Worm (Caenorhabditis elegans) whole organism, young adult: Measurements from ENCODE around the gene F38H4.4.
A peak's percentile ranks its signal among the peaks of the same experiment; 100 is the strongest.

Source experiments
- B0035.1 ChIP-seq: sonication (generic microtip); optimal IDR thresholded peaks from 2 replicates; lab custom pipeline; 2016; ENCODE audit warnings: missing genetic modification characterization, mild to moderate bottlenecking, missing compliant biosample characterization, missing genotype, missing genetic modification reagents
- D2030.7 ChIP-seq: fragments of 200-800 bp; sonication (Bioruptor generic); IDR thresholded peaks from 2 replicates; pipeline ENCODE4 v1.3.6; 2022; ENCODE audit warnings: missing genetic modification reagents, missing genetic modification characterization, missing compliant biosample characterization
- F10E7.11 ChIP-seq: sonication (generic microtip); optimal IDR thresholded peaks from 2 replicates; lab custom pipeline; 2017; ENCODE audit warnings: mild to moderate bottlenecking, missing genetic modification characterization, moderate library complexity, missing compliant biosample characterization
- F37B4.10 ChIP-seq: fragments of 200-800 bp; sonication (Bioruptor generic); IDR thresholded peaks from 2 replicates; pipeline ENCODE4 v1.3.6; 2022; ENCODE audit warnings: missing genetic modification characterization, missing compliant biosample characterization
- Y53F4B.3 ChIP-seq: fragments of 200-800 bp; sonication (Bioruptor generic); IDR thresholded peaks from 2 replicates; pipeline ENCODE4 v1.3.6; 2022; ENCODE audit warnings: missing genetic modification reagents, missing genetic modification characterization, missing compliant biosample characterization
- ZK185.1 ChIP-seq: sonication (generic microtip); optimal IDR thresholded peaks from 2 replicates; lab custom pipeline; 2016; ENCODE audit warnings: mild to moderate bottlenecking, missing genetic modification characterization, missing compliant biosample characterization; ENCODE audit not compliant: poor library complexity, severe bottlenecking
- akir-1 ChIP-seq: fragments of 200-800 bp; sonication (Bioruptor generic); optimal IDR thresholded peaks from 2 replicates; lab custom pipeline; 2018; ENCODE audit warnings: mild to moderate bottlenecking, missing genetic modification characterization, moderate library complexity, missing compliant biosample characterization
- aptf-2 ChIP-seq: fragments of 200-800 bp; sonication (Bioruptor generic); conservative IDR thresholded peaks from 2 replicates; pipeline ENCODE4 v1.3.6; 2022; ENCODE audit warnings: missing genetic modification reagents, missing genetic modification characterization, missing compliant biosample characterization
- attf-3 ChIP-seq: fragments of 200-800 bp; sonication (Bioruptor generic); conservative IDR thresholded peaks from 2 replicates; pipeline ENCODE4 v1.3.6; 2022; ENCODE audit warnings: missing genetic modification reagents, missing genetic modification characterization, missing compliant biosample characterization
- ccch-3 ChIP-seq: fragments of 200-800 bp; sonication (Bioruptor generic); optimal IDR thresholded peaks from 2 replicates; lab custom pipeline; 2018; ENCODE audit warnings: mild to moderate bottlenecking, missing genetic modification characterization, missing compliant biosample characterization
- ceh-100 ChIP-seq: fragments of 200-800 bp; sonication (Bioruptor generic); IDR thresholded peaks from 2 replicates; pipeline ENCODE4 v1.3.6; 2022; ENCODE audit warnings: missing genetic modification reagents, missing genetic modification characterization, missing compliant biosample characterization
- ceh-58 ChIP-seq: fragments of 200-800 bp; sonication (Bioruptor generic); IDR thresholded peaks from 2 replicates; pipeline ENCODE4 v1.3.6; 2022; ENCODE audit warnings: missing genetic modification characterization, missing compliant biosample characterization
- ceh-91 ChIP-seq: fragments of 200-800 bp; sonication (Bioruptor generic); IDR thresholded peaks from 2 replicates; pipeline ENCODE4 v1.3.6; 2022; ENCODE audit warnings: missing genetic modification reagents, missing genetic modification characterization, missing compliant biosample characterization
- chd-7 ChIP-seq: sonication (generic microtip); optimal IDR thresholded peaks from 2 replicates; lab custom pipeline; 2016; ENCODE audit warnings: mild to moderate bottlenecking, missing genetic modification characterization, moderate library complexity, missing compliant biosample characterization
- die-1 ChIP-seq: sonication (generic microtip); optimal IDR thresholded peaks from 2 replicates; lab custom pipeline; 2016; ENCODE audit warnings: missing genotype, mild to moderate bottlenecking, missing genetic modification characterization, missing compliant biosample characterization
- dox-1 ChIP-seq: fragments of 200-800 bp; sonication (Bioruptor generic); IDR thresholded peaks from 2 replicates; pipeline ENCODE4 v1.3.6; 2022; ENCODE audit warnings: missing genetic modification reagents, missing genetic modification characterization, missing compliant biosample characterization
- efl-1 ChIP-seq: fragments of 150-350 bp; optimal IDR thresholded peaks from 2 replicates; lab custom pipeline; 2014; ENCODE audit warnings: missing biosample characterization, missing genetic modification reagents, missing genetic modification characterization
- ets-4 ChIP-seq: fragments of 200-800 bp; sonication (Bioruptor generic); optimal IDR thresholded peaks from 2 replicates; lab custom pipeline; 2018; ENCODE audit warnings: mild to moderate bottlenecking, missing genetic modification characterization, missing compliant biosample characterization
- hmg-1.2 ChIP-seq: fragments of 200-800 bp; sonication (Bioruptor generic); IDR thresholded peaks from 2 replicates; pipeline ENCODE4 v1.3.6; 2022; ENCODE audit warnings: missing genetic modification reagents, missing genetic modification characterization, missing compliant biosample characterization
- hmg-20 ChIP-seq: fragments of 200-800 bp; sonication (Bioruptor generic); IDR thresholded peaks from 2 replicates; pipeline ENCODE4 v1.3.6; 2022; ENCODE audit warnings: missing genetic modification reagents, missing genetic modification characterization, missing compliant biosample characterization
- hrde-1 ChIP-seq: sonication (generic microtip); optimal IDR thresholded peaks from 2 replicates; lab custom pipeline; 2016; ENCODE audit warnings: missing genetic modification characterization, mild to moderate bottlenecking, missing compliant biosample characterization, moderate library complexity, missing genotype, missing genetic modification reagents, borderline replicate concordance
- lag-1 ChIP-seq: fragments of 200-800 bp; sonication (Bioruptor generic); IDR thresholded peaks from 2 replicates; pipeline ENCODE4 v1.3.6; 2022; ENCODE audit warnings: missing genetic modification reagents, missing genetic modification characterization, missing compliant biosample characterization
- lin-26 ChIP-seq: fragments of 200-800 bp; sonication (Bioruptor generic); IDR thresholded peaks from 2 replicates; pipeline ENCODE4 v1.3.6; 2022; ENCODE audit warnings: missing genetic modification reagents, missing genetic modification characterization, missing compliant biosample characterization
- lin-54 ChIP-seq: fragments of 200-800 bp; sonication (Bioruptor generic); optimal IDR thresholded peaks from 2 replicates; lab custom pipeline; 2018; ENCODE audit warnings: mild to moderate bottlenecking, missing genetic modification characterization, missing compliant biosample characterization
- madf-3 ChIP-seq: fragments of 200-800 bp; sonication (Bioruptor generic); IDR thresholded peaks from 2 replicates; pipeline ENCODE4 v1.3.6; 2022; ENCODE audit warnings: missing genetic modification reagents, missing genetic modification characterization, missing compliant biosample characterization
- mes-4 ChIP-seq: sonication (generic microtip); optimal IDR thresholded peaks from 2 replicates; lab custom pipeline; 2016; ENCODE audit warnings: missing genotype, missing genetic modification characterization, missing compliant biosample characterization
- nhr-179 ChIP-seq: sonication (generic microtip); optimal IDR thresholded peaks from 2 replicates; lab custom pipeline; 2016; ENCODE audit warnings: mild to moderate bottlenecking, missing genetic modification characterization, missing compliant biosample characterization
- nhr-27 ChIP-seq: fragments of 200-800 bp; sonication (Bioruptor generic); optimal IDR thresholded peaks from 2 replicates; lab custom pipeline; 2018; ENCODE audit warnings: mild to moderate bottlenecking, missing genetic modification characterization, moderate library complexity, missing compliant biosample characterization
- nhr-80 ChIP-seq: sonication (generic microtip); optimal IDR thresholded peaks from 2 replicates; lab custom pipeline; 2016; ENCODE audit warnings: missing genetic modification characterization, missing compliant biosample characterization
- nhr-90 ChIP-seq: sonication (generic microtip); optimal IDR thresholded peaks from 2 replicates; lab custom pipeline; 2016; ENCODE audit warnings: missing genotype, mild to moderate bottlenecking, missing genetic modification characterization, missing compliant biosample characterization
- pha-4 ChIP-seq: fragments of 150-350 bp; sonication (generic microtip); optimal IDR thresholded peaks from 2 replicates; lab custom pipeline; 2014; ENCODE audit warnings: missing biosample characterization, missing genetic modification reagents, missing genetic modification characterization
- rec-8 ChIP-seq, 2 experiments: sonication (generic microtip); optimal IDR thresholded peaks; 2 replicates each; lab custom pipeline; 2016; ENCODE audit warnings: mild to moderate bottlenecking in 2 of 2, missing genetic modification characterization in 2 of 2, missing genetic modification reagents in 2 of 2, missing genotype in 2 of 2, missing biosample characterization in 1 of 2, missing compliant biosample characterization in 1 of 2, moderate library complexity in 1 of 2
- snpc-1.3 ChIP-seq: sonication (generic microtip); optimal IDR thresholded peaks from 2 replicates; lab custom pipeline; 2017; ENCODE audit warnings: missing genetic modification characterization, mild to moderate bottlenecking, missing compliant biosample characterization, antibody characterized with exemption, moderate library complexity, missing genotype, missing genetic modification reagents; ENCODE audit not compliant: insufficient read depth
- somi-1 ChIP-seq: fragments of 200-800 bp; sonication (Bioruptor generic); optimal IDR thresholded peaks from 2 replicates; lab custom pipeline; 2018; ENCODE audit warnings: mild to moderate bottlenecking, missing genetic modification characterization, missing compliant biosample characterization
- tbp1 ChIP-seq: fragments of 200-800 bp; sonication (Bioruptor generic); optimal IDR thresholded peaks from 2 replicates; lab custom pipeline; 2018; ENCODE audit warnings: mild to moderate bottlenecking, missing genetic modification characterization, missing compliant biosample characterization
- xnd-1 ChIP-seq: sonication (generic microtip); optimal IDR thresholded peaks from 2 replicates; lab custom pipeline; 2016; ENCODE audit warnings: missing genotype, missing genetic modification reagents, missing genetic modification characterization, missing compliant biosample characterization
- zim-3 ChIP-seq: sonication (generic microtip); optimal IDR thresholded peaks from 2 replicates; lab custom pipeline; 2017; ENCODE audit warnings: mild to moderate bottlenecking, missing genetic modification characterization, moderate library complexity, missing compliant biosample characterization
- ztf-25 ChIP-seq: fragments of 200-800 bp; sonication (Bioruptor generic); IDR thresholded peaks from 2 replicates; pipeline ENCODE4 v1.3.6; 2022; ENCODE audit warnings: missing genetic modification reagents, missing genetic modification characterization, missing compliant biosample characterization

The F38H4.4 gene

ce11 chrIV:11892545-11892944, 44.5 kb downstream of the F38H4.4 start:
- TF ChIP-seq lin-54 (GFP tag; lab: Kevin White, UChicago) (no peak), hmg-1.2 (GFP tag; lab: Robert Waterston, UW) (no peak), nhr-90 (no peak), ZK185.1 (no peak), zim-3 (tag; lab: Kevin White, UChicago) (no peak), ztf-25 (GFP tag; lab: Robert Waterston, UW) (no peak), ceh-91 (GFP tag; lab: Robert Waterston, UW) (no peak), Y53F4B.3 (no peak), akir-1 (GFP tag; lab: Kevin White, UChicago) (no peak), nhr-27 (tag; lab: Kevin White, UChicago) (no peak), snpc-1.3 (tag; lab: Kevin White, UChicago) (no peak), D2030.7 (GFP tag; lab: Robert Waterston, UW) (no peak), xnd-1 (tag; lab: Kevin White, UChicago) (no peak), ceh-58 (GFP tag; lab: Robert Waterston, UW) (no peak), lag-1 (GFP tag; lab: Robert Waterston, UW) (no peak), F37B4.10 (GFP tag; lab: Robert Waterston, UW) (no peak), hrde-1 (no peak), chd-7 (no peak), lin-26 (GFP tag; lab: Robert Waterston, UW) (no peak)

DNA sequence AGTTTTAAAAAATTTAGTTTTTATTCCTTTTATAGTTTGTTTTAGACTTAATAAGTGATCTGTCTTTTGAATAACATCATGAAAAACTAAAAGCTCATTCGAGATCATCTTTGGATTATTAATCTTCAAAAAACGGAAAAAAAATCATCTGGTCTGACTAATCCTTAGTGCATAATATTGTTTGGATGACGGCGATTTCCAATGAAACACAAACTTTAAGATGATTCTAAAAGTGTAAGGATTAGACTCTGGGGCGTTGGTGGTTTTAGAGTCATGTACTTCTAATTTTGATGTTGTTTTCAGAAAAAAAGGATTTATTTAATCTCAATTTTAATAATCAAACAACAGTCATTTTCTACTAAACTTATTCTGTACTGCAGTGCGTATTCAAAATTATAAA, 45.3 kb downstream of the F38H4.4 start:
- TF ChIP-seq hmg-20 (GFP tag; lab: Robert Waterston, UW) (no peak), ets-4 (GFP tag; lab: Kevin White, UChicago) (no peak), aptf-2 (GFP tag; lab: Robert Waterston, UW) (no peak), pha-4 (tag; lab: Kevin White, UChicago) (no peak), rec-8 (tag; optimal IDR thresholded peaks at IDR 0.05; lab: Kevin White, UChicago) (no peak), attf-3 (no peak), nhr-27 (tag; lab: Kevin White, UChicago) (no peak), tbp1 (GFP tag; lab: Kevin White, UChicago) (no peak), zim-3 (tag; lab: Kevin White, UChicago) (no peak), ceh-100 (no peak), dox-1 (GFP tag; lab: Robert Waterston, UW) (no peak), B0035.1 (tag; lab: Kevin White, UChicago) (no peak), madf-3 (no peak), ccch-3 (GFP tag; lab: Kevin White, UChicago) (no peak), mes-4 (tag; lab: Kevin White, UChicago) (no peak), somi-1 (GFP tag; lab: Kevin White, UChicago) (no peak), efl-1 (no peak)

DNA sequence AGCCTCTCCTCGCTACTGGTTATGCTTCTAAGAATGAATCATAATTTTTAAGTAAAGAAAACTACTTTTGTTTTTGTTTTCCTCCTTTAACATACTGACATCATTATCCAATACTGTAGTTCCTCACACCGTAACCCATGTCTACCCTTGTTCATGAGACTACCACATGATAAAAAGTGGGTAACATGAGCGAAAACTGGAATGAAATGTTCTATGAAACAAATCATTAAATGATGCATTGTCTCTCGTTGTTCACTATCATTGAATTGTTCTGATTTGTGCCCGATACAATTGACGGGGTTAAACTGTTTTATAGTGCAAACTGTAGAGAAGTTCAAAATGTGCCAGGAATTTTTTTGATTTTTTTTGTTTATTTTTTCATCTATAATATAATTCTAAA, 49.6 kb downstream of the F38H4.4 start:
- TF ChIP-seq F10E7.11 (tag; lab: Kevin White, UChicago) (no peak), nhr-179 (tag; lab: Kevin White, UChicago) (no peak), die-1 (tag; lab: Kevin White, UChicago) (no peak), nhr-80 (tag; lab: Kevin White, UChicago) (peak; percentile 38)
- TF ChIP-seq, all 124 proteins: peak for 1
